Worm (Caenorhabditis elegans) whole organism, young adult: ENCODE data around the gene K01G5.8.
A peak's percentile ranks its signal among the peaks of the same experiment; 100 is the strongest.

Experiments used
- B0019.2 ChIP-seq: fragments of 200-800 bp; sonication (Bioruptor generic); conservative IDR thresholded peaks from 2 replicates; pipeline ENCODE4 v1.3.6; 2022; ENCODE audit warnings: missing genetic modification reagents, missing genetic modification characterization, missing compliant biosample characterization
- B0261.1 ChIP-seq: sonication (generic microtip); optimal IDR thresholded peaks from 2 replicates; lab custom pipeline; 2016; ENCODE audit warnings: mild to moderate bottlenecking, missing genetic modification characterization, moderate library complexity, missing compliant biosample characterization
- B0336.3 ChIP-seq: fragments of 200-800 bp; sonication (Bioruptor generic); IDR thresholded peaks from 2 replicates; pipeline ENCODE4 v1.3.6; 2022; ENCODE audit warnings: missing genetic modification characterization, missing compliant biosample characterization
- C06A6.2 ChIP-seq: fragments of 200-800 bp; sonication (Bioruptor generic); conservative IDR thresholded peaks from 2 replicates; pipeline ENCODE4 v1.3.6; 2022; ENCODE audit warnings: missing genetic modification characterization, missing compliant biosample characterization
- F10E7.11 ChIP-seq: sonication (generic microtip); optimal IDR thresholded peaks from 2 replicates; lab custom pipeline; 2017; ENCODE audit warnings: mild to moderate bottlenecking, missing genetic modification characterization, moderate library complexity, missing compliant biosample characterization
- F22D6.2 ChIP-seq: sonication (generic microtip); optimal IDR thresholded peaks from 2 replicates; lab custom pipeline; 2016; ENCODE audit warnings: mild to moderate bottlenecking, missing genetic modification characterization, missing compliant biosample characterization
- F23B12.7 ChIP-seq: sonication (generic microtip); optimal IDR thresholded peaks from 2 replicates; lab custom pipeline; 2017; ENCODE audit warnings: missing genetic modification characterization, mild to moderate bottlenecking, missing compliant biosample characterization, antibody characterized with exemption, moderate library complexity; ENCODE audit not compliant: insufficient read depth
- F37B4.10 ChIP-seq: fragments of 200-800 bp; sonication (Bioruptor generic); IDR thresholded peaks from 2 replicates; pipeline ENCODE4 v1.3.6; 2022; ENCODE audit warnings: missing genetic modification characterization, missing compliant biosample characterization
- F39B2.1 ChIP-seq: fragments of 200-800 bp; sonication (Bioruptor generic); IDR thresholded peaks from 2 replicates; pipeline ENCODE4 v1.3.6; 2022; ENCODE audit warnings: missing genetic modification reagents, missing genetic modification characterization, missing compliant biosample characterization
- F49E8.2 ChIP-seq: sonication (generic microtip); optimal IDR thresholded peaks from 3 replicates; lab custom pipeline; 2017; ENCODE audit warnings: missing genetic modification characterization, mild to moderate bottlenecking, missing compliant biosample characterization, antibody characterized with exemption, moderate library complexity; ENCODE audit not compliant: insufficient read depth
- F57C9.4 ChIP-seq: sonication (generic microtip); optimal IDR thresholded peaks from 2 replicates; lab custom pipeline; 2017; ENCODE audit warnings: mild to moderate bottlenecking, missing genetic modification characterization, missing compliant biosample characterization
- K12H6.12 ChIP-seq: fragments of 200-800 bp; sonication (Bioruptor generic); optimal IDR thresholded peaks from 2 replicates; lab custom pipeline; 2018; ENCODE audit warnings: mild to moderate bottlenecking, missing genetic modification characterization, missing compliant biosample characterization
- Y53F4B.3 ChIP-seq: fragments of 200-800 bp; sonication (Bioruptor generic); IDR thresholded peaks from 2 replicates; pipeline ENCODE4 v1.3.6; 2022; ENCODE audit warnings: missing genetic modification reagents, missing genetic modification characterization, missing compliant biosample characterization
- Y53G8AR.9 ChIP-seq: fragments of 200-800 bp; sonication (Bioruptor generic); conservative IDR thresholded peaks from 2 replicates; pipeline ENCODE4 v1.3.6; 2022; ENCODE audit warnings: missing genetic modification reagents, missing genetic modification characterization, missing compliant biosample characterization
- Y79H2A.3 ChIP-seq: fragments of 200-800 bp; sonication (Bioruptor generic); conservative IDR thresholded peaks from 2 replicates; pipeline ENCODE4 v1.3.6; 2022; ENCODE audit warnings: missing genetic modification reagents, missing genetic modification characterization, missing compliant biosample characterization
- Y95B8A.8 ChIP-seq: fragments of 200-800 bp; sonication (Bioruptor generic); IDR thresholded peaks from 2 replicates; pipeline ENCODE4 v1.3.6; 2022; ENCODE audit warnings: missing genetic modification reagents, missing genetic modification characterization, missing compliant biosample characterization
- akir-1 ChIP-seq: fragments of 200-800 bp; sonication (Bioruptor generic); optimal IDR thresholded peaks from 2 replicates; lab custom pipeline; 2018; ENCODE audit warnings: mild to moderate bottlenecking, missing genetic modification characterization, moderate library complexity, missing compliant biosample characterization
- aptf-3 ChIP-seq: fragments of 200-800 bp; sonication (Bioruptor generic); IDR thresholded peaks from 2 replicates; pipeline ENCODE4 v1.3.6; 2022; ENCODE audit warnings: missing genetic modification characterization, missing compliant biosample characterization
- athp-1 ChIP-seq: sonication (generic microtip); optimal IDR thresholded peaks from 2 replicates; lab custom pipeline; 2017; ENCODE audit warnings: mild to moderate bottlenecking, missing genetic modification characterization, missing compliant biosample characterization
- bed-1 ChIP-seq: fragments of 200-800 bp; sonication (Bioruptor generic); IDR thresholded peaks from 2 replicates; pipeline ENCODE4 v1.3.6; 2022; ENCODE audit warnings: missing genetic modification reagents, missing genetic modification characterization, missing compliant biosample characterization
- bed-2 ChIP-seq: fragments of 200-800 bp; sonication (Bioruptor generic); IDR thresholded peaks from 2 replicates; pipeline ENCODE4 v1.3.6; 2022; ENCODE audit warnings: missing genetic modification reagents, missing genetic modification characterization, missing compliant biosample characterization
- ccch-3 ChIP-seq: fragments of 200-800 bp; sonication (Bioruptor generic); optimal IDR thresholded peaks from 2 replicates; lab custom pipeline; 2018; ENCODE audit warnings: mild to moderate bottlenecking, missing genetic modification characterization, missing compliant biosample characterization
- die-1 ChIP-seq: sonication (generic microtip); optimal IDR thresholded peaks from 2 replicates; lab custom pipeline; 2016; ENCODE audit warnings: missing genotype, mild to moderate bottlenecking, missing genetic modification characterization, missing compliant biosample characterization
- egl-18 ChIP-seq: fragments of 200-800 bp; sonication (Bioruptor generic); IDR thresholded peaks from 2 replicates; pipeline ENCODE4 v1.3.6; 2022; ENCODE audit warnings: missing genetic modification reagents, missing genetic modification characterization, missing compliant biosample characterization
- ekl-4 ChIP-seq: fragments of 200-800 bp; sonication (Bioruptor generic); IDR thresholded peaks from 2 replicates; pipeline ENCODE4 v1.3.6; 2022; ENCODE audit warnings: missing genetic modification reagents, missing genetic modification characterization, missing compliant biosample characterization
- him-1 ChIP-seq: sonication (generic microtip); optimal IDR thresholded peaks from 2 replicates; lab custom pipeline; 2016; ENCODE audit warnings: missing genotype, missing genetic modification reagents, missing genetic modification characterization, missing compliant biosample characterization
- hlh-12 ChIP-seq: sonication (generic microtip); optimal IDR thresholded peaks from 2 replicates; lab custom pipeline; 2016; ENCODE audit warnings: missing genetic modification characterization, missing compliant biosample characterization
- hmg-1.2 ChIP-seq: fragments of 200-800 bp; sonication (Bioruptor generic); IDR thresholded peaks from 2 replicates; pipeline ENCODE4 v1.3.6; 2022; ENCODE audit warnings: missing genetic modification reagents, missing genetic modification characterization, missing compliant biosample characterization
- hmg-20 ChIP-seq: fragments of 200-800 bp; sonication (Bioruptor generic); IDR thresholded peaks from 2 replicates; pipeline ENCODE4 v1.3.6; 2022; ENCODE audit warnings: missing genetic modification reagents, missing genetic modification characterization, missing compliant biosample characterization
- hsf-1 ChIP-seq: fragments of 200-800 bp; sonication (Bioruptor generic); IDR thresholded peaks from 2 replicates; pipeline ENCODE4 v1.3.6; 2022; ENCODE audit warnings: missing genetic modification reagents, missing genetic modification characterization, missing compliant biosample characterization
- lin-26 ChIP-seq: fragments of 200-800 bp; sonication (Bioruptor generic); IDR thresholded peaks from 2 replicates; pipeline ENCODE4 v1.3.6; 2022; ENCODE audit warnings: missing genetic modification reagents, missing genetic modification characterization, missing compliant biosample characterization
- lin-35 ChIP-seq, 3 experiments: fragments of 150-350 bp in 2 of 3; sonication (generic microtip) in 1 of 3; optimal IDR thresholded peaks; 2 replicates each; lab custom pipeline; 2014 to 2018; ENCODE audit warnings: missing biosample characterization in 3 of 3, missing genetic modification characterization in 3 of 3, missing genetic modification reagents in 3 of 3
- lin-40 ChIP-seq: sonication (generic microtip); optimal IDR thresholded peaks from 2 replicates; lab custom pipeline; 2016; ENCODE audit warnings: missing genetic modification characterization, mild to moderate bottlenecking, missing compliant biosample characterization, missing genotype, missing genetic modification reagents
- madf-6 ChIP-seq: fragments of 200-800 bp; sonication (Bioruptor generic); IDR thresholded peaks from 2 replicates; pipeline ENCODE4 v1.3.6; 2022; ENCODE audit warnings: missing genetic modification reagents, missing genetic modification characterization, missing compliant biosample characterization
- nhr-179 ChIP-seq: sonication (generic microtip); optimal IDR thresholded peaks from 2 replicates; lab custom pipeline; 2016; ENCODE audit warnings: mild to moderate bottlenecking, missing genetic modification characterization, missing compliant biosample characterization
- nhr-27 ChIP-seq: fragments of 200-800 bp; sonication (Bioruptor generic); optimal IDR thresholded peaks from 2 replicates; lab custom pipeline; 2018; ENCODE audit warnings: mild to moderate bottlenecking, missing genetic modification characterization, moderate library complexity, missing compliant biosample characterization
- sdz-38 ChIP-seq: sonication (generic microtip); optimal IDR thresholded peaks from 2 replicates; lab custom pipeline; 2016; ENCODE audit warnings: missing genotype, missing genetic modification characterization, missing compliant biosample characterization
- sea-2 ChIP-seq: fragments of 200-800 bp; sonication (Bioruptor generic); IDR thresholded peaks from 2 replicates; pipeline ENCODE4 v1.3.6; 2022; ENCODE audit warnings: missing genetic modification characterization, missing compliant biosample characterization
- snpc-3.4 ChIP-seq: sonication (generic microtip); optimal IDR thresholded peaks from 2 replicates; lab custom pipeline; 2017; ENCODE audit warnings: missing genetic modification characterization, mild to moderate bottlenecking, missing compliant biosample characterization, antibody characterized with exemption, moderate library complexity, missing genotype, missing genetic modification reagents
- snpc-4 ChIP-seq, 5 experiments: fragments of 150-350 bp in 1 of 5; sonication (generic microtip) in 4 of 5; optimal IDR thresholded peaks; 2 replicates each; lab custom pipeline; 2014 to 2018; ENCODE audit warnings: missing genetic modification characterization in 5 of 5, missing biosample characterization in 3 of 5, antibody characterized with exemption in 2 of 5, mild to moderate bottlenecking in 2 of 5, missing compliant biosample characterization in 2 of 5, missing genotype in 2 of 5, moderate library complexity in 2 of 5, missing genetic modification reagents in 1 of 5
- somi-1 ChIP-seq: fragments of 200-800 bp; sonication (Bioruptor generic); optimal IDR thresholded peaks from 2 replicates; lab custom pipeline; 2018; ENCODE audit warnings: mild to moderate bottlenecking, missing genetic modification characterization, missing compliant biosample characterization
- sptf-2 ChIP-seq: fragments of 200-800 bp; sonication (Bioruptor generic); optimal IDR thresholded peaks from 2 replicates; lab custom pipeline; 2018; ENCODE audit warnings: mild to moderate bottlenecking, missing genetic modification characterization, missing compliant biosample characterization
- tlf-1 ChIP-seq: fragments of 200-800 bp; sonication (Bioruptor generic); optimal IDR thresholded peaks from 2 replicates; lab custom pipeline; 2018; ENCODE audit warnings: mild to moderate bottlenecking, missing genetic modification characterization, missing compliant biosample characterization
- unc-130 ChIP-seq: sonication (generic microtip); optimal IDR thresholded peaks from 2 replicates; lab custom pipeline; 2016; ENCODE audit warnings: missing genetic modification reagents, missing genetic modification characterization, missing compliant biosample characterization
- unc-62 ChIP-seq: fragments of 150-350 bp; optimal IDR thresholded peaks from 2 replicates; lab custom pipeline; 2014; ENCODE audit warnings: missing biosample characterization, missing genetic modification reagents, missing genetic modification characterization
- zfh-2 ChIP-seq: fragments of 200-800 bp; sonication (Bioruptor generic); conservative IDR thresholded peaks from 2 replicates; pipeline ENCODE4 v1.3.6; 2022; ENCODE audit warnings: missing genetic modification reagents, missing genetic modification characterization, missing compliant biosample characterization
- ztf-18 ChIP-seq: sonication (generic microtip); optimal IDR thresholded peaks from 2 replicates; lab custom pipeline; 2016; ENCODE audit warnings: missing genotype, mild to moderate bottlenecking, missing genetic modification characterization, missing compliant biosample characterization
- ztf-6 ChIP-seq: fragments of 200-800 bp; sonication (Bioruptor generic); IDR thresholded peaks from 2 replicates; pipeline ENCODE4 v1.3.6; 2022; ENCODE audit warnings: missing genetic modification reagents, missing genetic modification characterization, missing compliant biosample characterization

Gene K01G5.8

DNA sequence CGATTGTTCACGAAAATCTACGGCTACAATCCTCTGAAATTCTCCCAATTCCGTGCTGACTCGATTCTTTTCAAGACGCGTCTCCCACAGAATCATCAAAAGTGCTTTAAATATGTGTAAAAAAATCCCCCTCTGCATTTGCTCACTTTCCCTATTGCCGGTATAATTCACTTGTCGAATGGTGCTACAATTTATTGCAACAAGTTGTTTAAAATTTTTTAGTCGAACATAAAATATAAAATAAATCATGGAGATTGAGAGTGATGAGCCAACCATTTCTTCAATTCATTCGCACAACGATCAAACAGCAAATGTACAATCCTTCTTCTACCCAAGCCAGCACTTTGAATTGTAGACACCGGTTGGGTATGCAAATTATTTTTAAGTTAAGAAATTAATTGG is 5.8 kb upstream of the K01G5.8 start (continued):
- peak in 2 of 3 experiments; percentile 7 to 38 for TF ChIP-seq lin-35 (GFP tag; optimal IDR thresholded peaks at IDR 0.05; lab: Kevin White, UChicago)
- no peak for TF ChIP-seq C06A6.2 (GFP tag; lab: Robert Waterston, UW)
- peak; percentile 87 for TF ChIP-seq lin-26 (GFP tag; lab: Robert Waterston, UW)
- no peak for TF ChIP-seq somi-1
- TF ChIP-seq Y95B8A.8 (GFP tag; lab: Robert Waterston, UW), result peak; percentile 88
- peak; percentile 86 for TF ChIP-seq madf-6 (GFP tag; lab: Robert Waterston, UW)
- peak; percentile 77 for TF ChIP-seq F10E7.11 (tag; lab: Kevin White, UChicago)
- no peak for TF ChIP-seq bed-1 (GFP tag; lab: Robert Waterston, UW)
- peak; percentile 32 for TF ChIP-seq F23B12.7 (tag; lab: Kevin White, UChicago)
- TF ChIP-seq hlh-12, result peak; percentile 50
- peak; percentile 80 for TF ChIP-seq die-1 (tag; lab: Kevin White, UChicago)
- no peak for TF ChIP-seq ztf-6 (GFP tag; lab: Robert Waterston, UW)
- no peak for TF ChIP-seq B0261.1 (tag; lab: Kevin White, UChicago)
- TF ChIP-seq zfh-2, result no peak
- TF ChIP-seq sptf-2 (GFP tag; lab: Kevin White, UChicago), result no peak
- TF ChIP-seq athp-1 (tag; lab: Kevin White, UChicago), result peak; percentile 85
- TF ChIP-seq hsf-1, result peak; percentile 81
- no peak for TF ChIP-seq sea-2 (GFP tag; lab: Robert Waterston, UW)
- no peak for TF ChIP-seq egl-18 (GFP tag; lab: Robert Waterston, UW)
- TF ChIP-seq Y53F4B.3 (GFP tag; lab: Robert Waterston, UW), result no peak
- peak; percentile 40 for TF ChIP-seq F57C9.4 (tag; lab: Kevin White, UChicago)
- TF ChIP-seq aptf-3 (GFP tag; lab: Robert Waterston, UW), result no peak
- TF ChIP-seq akir-1 (GFP tag; lab: Kevin White, UChicago), result no peak
- TF ChIP-seq hmg-1.2, result peak; percentile 39; the same call in 1 of the 2 replicates
- TF ChIP-seq unc-130 (GFP tag; lab: Kevin White, UChicago), result peak; percentile 85
- TF ChIP-seq B0336.3 (GFP tag; lab: Robert Waterston, UW), result peak; percentile 93; the same call in 1 of the 2 replicates
- TF ChIP-seq ekl-4 (GFP tag; lab: Robert Waterston, UW), result peak; percentile 89
- peak; percentile 94 for TF ChIP-seq Y53G8AR.9
- TF ChIP-seq F22D6.2 (tag; lab: Kevin White, UChicago), result no peak
- TF ChIP-seq unc-62 (GFP tag; lab: Kevin White, UChicago), result no peak
- TF ChIP-seq lin-40 (tag; lab: Kevin White, UChicago), result no peak
- TF ChIP-seq snpc-3.4, result peak; percentile 91
- TF ChIP-seq B0019.2 (GFP tag; lab: Robert Waterston, UW), result peak; percentile 51; the same call in 1 of the 2 replicates
- TF ChIP-seq F49E8.2 (tag; lab: Kevin White, UChicago), result peak; percentile 93
- TF ChIP-seq Y79H2A.3, result peak; percentile 94
- TF ChIP-seq ccch-3 (GFP tag; lab: Kevin White, UChicago), result no peak
- 0 out of 2 replicates have a peak, but pooled peaks have one; percentile 11 for TF ChIP-seq F37B4.10
- TF ChIP-seq sdz-38, result no peak
- TF ChIP-seq hmg-20 (GFP tag; lab: Robert Waterston, UW), result no peak
- no peak for TF ChIP-seq bed-2 (GFP tag; lab: Robert Waterston, UW)
- peak; percentile 69 for TF ChIP-seq him-1
- TF ChIP-seq nhr-27 (tag; lab: Kevin White, UChicago), result no peak
- peak; percentile 90 for TF ChIP-seq tlf-1 (GFP tag; lab: Kevin White, UChicago)
- TF ChIP-seq F39B2.1 (GFP tag; lab: Robert Waterston, UW), result peak; percentile 82
- TF ChIP-seq K12H6.12 (tag; lab: Kevin White, UChicago), result no peak
- peak; percentile 70 for TF ChIP-seq ztf-18 (tag; lab: Kevin White, UChicago)
- no peak for TF ChIP-seq nhr-179
- no peak for TF ChIP-seq snpc-4 (GFP tag; optimal IDR thresholded peaks at IDR 0.05; lab: Kevin White, UChicago)
- TF ChIP-seq snpc-4 (tag; optimal IDR thresholded peaks at IDR 0.05; lab: Kevin White, UChicago), result peak in 1 of 4 experiments; percentile 56
